Fruit fly (Drosophila melanogaster) whole organism, wandering third instar larva: Measurements from ENCODE around the gene CG45089.

Source experiments
- Abd-B ChIP-seq: fragments of >200 bp; optimal IDR thresholded peaks from 2 replicates; lab custom pipeline; 2017; ENCODE audit warnings: missing biosample characterization, missing genetic modification characterization
- CG32264 ChIP-seq: fragments of 200-800 bp; sonication (Bioruptor generic); optimal IDR thresholded peaks from 2 replicates; lab custom pipeline; 2016; ENCODE audit warnings: missing biosample characterization, missing genetic modification characterization
- CG9705 ChIP-seq: fragments of 200-800 bp; sonication (Bioruptor generic); optimal IDR thresholded peaks from 2 replicates; lab custom pipeline; 2018; ENCODE audit warnings: missing biosample characterization, mild to moderate bottlenecking, missing genetic modification characterization
- CrebA ChIP-seq: fragments of 200-800 bp; sonication (Bioruptor generic); optimal IDR thresholded peaks from 2 replicates; lab custom pipeline; 2016; ENCODE audit warnings: missing biosample characterization, mild to moderate bottlenecking, missing genetic modification characterization, borderline replicate concordance
- Dif ChIP-seq: fragments of 200-275, 200-300 bp; sonication (Bioruptor generic); optimal IDR thresholded peaks from 2 replicates; lab custom pipeline; 2018; ENCODE audit warnings: missing biosample characterization, missing genetic modification characterization; ENCODE audit not compliant: partially characterized antibody
- GATAd ChIP-seq: sonication (Bioruptor generic); optimal IDR thresholded peaks from 2 replicates; lab custom pipeline; 2016; ENCODE audit warnings: missing biosample characterization, missing genetic modification characterization
- HLH106 ChIP-seq: fragments of 200-800 bp; optimal IDR thresholded peaks from 3 replicates; lab custom pipeline; 2019; ENCODE audit warnings: missing biosample characterization, mild to moderate bottlenecking, missing genetic modification characterization, moderate library complexity
- Hnf4 ChIP-seq: fragments of 200-800 bp; sonication (Bioruptor generic); optimal IDR thresholded peaks from 2 replicates; lab custom pipeline; 2016; ENCODE audit warnings: missing biosample characterization, mild to moderate bottlenecking, missing genetic modification characterization
- Hr78 ChIP-seq: fragments of >200 bp; optimal IDR thresholded peaks from 2 replicates; lab custom pipeline; 2017; ENCODE audit warnings: missing biosample characterization, missing genetic modification characterization
- Hr83 ChIP-seq: fragments of 200-300 bp; sonication (Bioruptor generic); optimal IDR thresholded peaks from 2 replicates; lab custom pipeline; 2016; ENCODE audit warnings: missing biosample characterization, mild to moderate bottlenecking, missing genetic modification characterization, moderate library complexity; ENCODE audit not compliant: poor library complexity, severe bottlenecking
- Mio ChIP-seq: sonication (Bioruptor generic); optimal IDR thresholded peaks from 2 replicates; lab custom pipeline; 2016; ENCODE audit warnings: missing biosample characterization, missing genetic modification characterization
- N ChIP-seq: fragments of >200 bp; optimal IDR thresholded peaks from 2 replicates; lab custom pipeline; 2018; ENCODE audit warnings: missing biosample characterization, missing external identifiers, missing genetic modification characterization
- OdsH ChIP-seq: fragments of 200-800 bp; sonication (Bioruptor generic); optimal IDR thresholded peaks from 2 replicates; lab custom pipeline; 2016; ENCODE audit warnings: missing biosample characterization, mild to moderate bottlenecking, missing genetic modification characterization
- Rel ChIP-seq, 2 experiments: fragments of 200-800 bp; sonication (Bioruptor generic) in 1 of 2; optimal IDR thresholded peaks; 2 replicates in 1 of 2; 3 replicates in 1 of 2; lab custom pipeline; 2016 to 2019; ENCODE audit warnings: mild to moderate bottlenecking in 2 of 2, missing biosample characterization in 2 of 2, missing genetic modification characterization in 2 of 2, moderate library complexity in 1 of 2
- Vsx2 ChIP-seq: fragments of 200-300, 225-300 bp; sonication (Bioruptor generic); optimal IDR thresholded peaks from 2 replicates; lab custom pipeline; 2018; ENCODE audit warnings: missing biosample characterization, missing genetic modification characterization; ENCODE audit not compliant: partially characterized antibody
- br ChIP-seq: fragments of 200-800 bp; sonication (Bioruptor generic); optimal IDR thresholded peaks from 2 replicates; lab custom pipeline; 2016; ENCODE audit warnings: missing biosample characterization, missing genetic modification characterization
- brk ChIP-seq: fragments of 200-800 bp; sonication (Bioruptor generic); optimal IDR thresholded peaks from 2 replicates; lab custom pipeline; 2016; ENCODE audit warnings: missing biosample characterization, mild to moderate bottlenecking, missing genetic modification characterization
- dmrt93B ChIP-seq: fragments of 200-800 bp; sonication (Bioruptor generic); optimal IDR thresholded peaks from 2 replicates; lab custom pipeline; 2018; ENCODE audit warnings: missing biosample characterization, mild to moderate bottlenecking, missing genetic modification characterization
- dsf ChIP-seq: sonication (Bioruptor generic); optimal IDR thresholded peaks from 2 replicates; lab custom pipeline; 2016; ENCODE audit warnings: missing biosample characterization, missing genetic modification characterization, borderline replicate concordance
- ey ChIP-seq: fragments of 200-800 bp; sonication (Bioruptor generic); optimal IDR thresholded peaks from 2 replicates; lab custom pipeline; 2016; ENCODE audit warnings: missing biosample characterization, missing genetic modification characterization
- fru ChIP-seq: fragments of 200-800 bp; sonication (Bioruptor generic); optimal IDR thresholded peaks from 3 replicates; lab custom pipeline; 2016; ENCODE audit warnings: missing biosample characterization, mild to moderate bottlenecking, missing genetic modification characterization
- h ChIP-seq: fragments of 200-800 bp; sonication (Bioruptor generic); optimal IDR thresholded peaks from 3 replicates; lab custom pipeline; 2016; ENCODE audit warnings: missing biosample characterization, mild to moderate bottlenecking, missing genetic modification characterization
- jim ChIP-seq: fragments of 175-275, 200-325 bp; sonication (Bioruptor generic); optimal IDR thresholded peaks from 2 replicates; lab custom pipeline; 2016; ENCODE audit warnings: missing biosample characterization, mild to moderate bottlenecking, missing genetic modification characterization
- psq ChIP-seq: fragments of 200-800 bp; sonication (Bioruptor generic); optimal IDR thresholded peaks from 3 replicates; lab custom pipeline; 2017; ENCODE audit warnings: missing biosample characterization, mild to moderate bottlenecking, missing genetic modification characterization, moderate library complexity
- rgr ChIP-seq: fragments of 200-800 bp; sonication (Bioruptor generic); optimal IDR thresholded peaks from 3 replicates; lab custom pipeline; 2016; ENCODE audit warnings: missing biosample characterization, mild to moderate bottlenecking, missing genetic modification characterization
- sage ChIP-seq: fragments of 200-800 bp; sonication (Bioruptor generic); optimal IDR thresholded peaks from 2 replicates; lab custom pipeline; 2016; ENCODE audit warnings: missing biosample characterization, mild to moderate bottlenecking, missing genetic modification characterization
- sv ChIP-seq: fragments of 200-800 bp; sonication (Bioruptor generic); optimal IDR thresholded peaks from 3 replicates; lab custom pipeline; 2016; ENCODE audit warnings: missing biosample characterization, missing genetic modification characterization
- tai ChIP-seq: sonication (Bioruptor generic); optimal IDR thresholded peaks from 2 replicates; lab custom pipeline; 2016; ENCODE audit warnings: missing biosample characterization, missing genetic modification characterization
- woc ChIP-seq: sonication (Bioruptor generic); optimal IDR thresholded peaks from 2 replicates; lab custom pipeline; 2016; ENCODE audit warnings: missing biosample characterization, mild to moderate bottlenecking, missing genetic modification characterization

Gene CG45089

DNA sequence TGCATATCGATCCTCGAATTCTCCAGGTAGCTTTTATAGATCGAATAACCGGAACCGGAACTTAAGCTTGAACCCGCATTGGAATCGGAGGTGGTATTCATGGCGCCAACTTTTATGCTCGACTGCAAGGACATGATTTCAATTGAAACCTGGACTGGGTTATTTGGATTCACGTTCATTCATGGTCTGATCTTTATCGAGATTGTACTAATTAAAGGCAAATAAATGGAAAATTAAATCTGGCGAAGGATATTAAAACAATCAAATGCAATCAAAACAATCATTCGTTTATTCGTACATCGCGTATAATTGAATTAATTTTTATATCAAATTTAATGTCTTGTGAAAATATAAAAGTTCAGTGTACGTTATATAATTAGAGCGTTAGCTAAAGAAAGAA is 9.7 kb downstream of the CG45089 start, which contains the start of gene Ir7f:
Gene Ir7f (minus strand): TSS at position 101 of the 400 bp plus-strand sequence.
- TF ChIP-seq HLH106 (tag; lab: Kevin White, UChicago) (no peak), dsf (no peak), CrebA (GFP tag; lab: Kevin White, UChicago) (no peak)

DNA sequence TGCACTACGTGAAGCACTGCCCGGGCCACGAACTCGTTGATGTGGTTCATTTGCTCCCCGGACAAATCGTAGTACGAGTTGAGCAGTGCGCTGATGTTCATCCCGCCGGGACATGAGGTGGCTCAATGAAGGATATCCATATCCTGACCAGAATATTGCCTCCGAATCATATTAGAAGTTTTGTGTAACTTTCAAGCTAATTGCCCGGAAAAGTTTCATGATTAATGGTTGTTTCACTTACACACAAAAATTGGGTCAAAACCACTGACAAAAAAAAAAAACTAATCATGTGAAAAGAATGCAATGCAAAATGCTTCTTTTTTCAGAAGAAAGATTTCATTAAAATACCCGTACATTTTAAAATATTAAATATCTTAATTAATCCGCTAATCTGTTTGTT is 12.0 kb downstream of the CG45089 start, which contains the start of gene Ir7e:
Gene Ir7e (minus strand): TSS at position 101 of the 400 bp plus-strand sequence.
- TF ChIP-seq CrebA (GFP tag; lab: Kevin White, UChicago) = no peak
- no peak for TF ChIP-seq N (GFP tag; lab: Kevin White, UChicago)
- TF ChIP-seq CG32264 (GFP tag; lab: Kevin White, UChicago) = no peak
- no peak for TF ChIP-seq br (GFP tag; lab: Kevin White, UChicago)
- TF ChIP-seq HLH106 (tag; lab: Kevin White, UChicago) = no peak
- TF ChIP-seq Hr78 (GFP tag; lab: Kevin White, UChicago) = no peak
- TF ChIP-seq h (GFP tag; lab: Kevin White, UChicago) = no peak
- no peak for TF ChIP-seq dmrt93B (GFP tag; lab: Kevin White, UChicago)
- no peak for TF ChIP-seq psq (GFP tag; lab: Kevin White, UChicago)
- TF ChIP-seq, all 38 proteins: peak for 0

DNA sequence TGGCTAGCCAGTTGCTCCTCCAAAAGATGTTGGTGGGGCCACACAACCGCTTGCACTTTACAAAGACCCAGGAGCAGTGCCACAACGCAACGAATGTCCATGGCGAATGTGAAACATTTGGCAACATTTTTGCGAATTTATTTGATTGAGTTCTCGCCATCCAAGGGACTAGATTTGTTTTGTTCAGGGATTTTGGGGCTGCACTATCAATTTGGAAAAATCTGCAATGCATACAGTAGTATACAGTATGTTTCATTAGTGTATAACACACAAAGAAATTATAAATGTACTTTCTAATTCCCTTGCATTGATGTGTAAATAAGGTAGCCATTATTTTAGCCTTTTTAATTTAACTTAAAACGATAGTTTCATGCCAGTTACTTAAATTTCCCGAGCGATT is 14.9 kb downstream of the CG45089 start, which contains the start of gene Ir7d:
Gene Ir7d (minus strand): TSS at position 101 of the 400 bp plus-strand sequence.
- TF ChIP-seq GATAd (GFP tag; lab: Kevin White, UChicago) (no peak), Dif (GFP tag; lab: Kevin White, UChicago) (no peak), Hr83 (no peak), N (GFP tag; lab: Kevin White, UChicago) (no peak)

DNA sequence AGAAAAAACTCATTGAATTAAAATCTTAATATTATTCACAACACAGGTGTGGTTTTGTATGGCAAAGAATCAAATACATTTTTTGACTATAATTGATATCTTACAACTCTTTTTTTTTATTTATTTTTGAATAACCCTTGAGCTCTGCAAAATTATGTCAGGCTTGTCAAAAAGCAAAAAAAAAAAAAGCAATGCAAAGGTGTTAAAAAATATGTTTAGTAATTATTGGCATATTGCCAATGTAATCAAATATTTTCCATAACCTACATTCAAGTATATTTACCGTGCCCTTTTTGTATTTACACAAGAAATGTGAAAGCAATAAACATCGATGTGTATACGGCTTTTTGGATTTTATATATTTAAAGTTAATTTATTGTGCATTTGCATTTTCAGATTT is 19.5 kb downstream of the CG45089 start, which contains the start of gene Ir7c:
Gene Ir7c (plus strand): TSS at position 301 of the 400 bp plus-strand sequence.
- TF ChIP-seq ey (no peak), Hnf4 (GFP tag; lab: Kevin White, UChicago) (no peak)

DNA sequence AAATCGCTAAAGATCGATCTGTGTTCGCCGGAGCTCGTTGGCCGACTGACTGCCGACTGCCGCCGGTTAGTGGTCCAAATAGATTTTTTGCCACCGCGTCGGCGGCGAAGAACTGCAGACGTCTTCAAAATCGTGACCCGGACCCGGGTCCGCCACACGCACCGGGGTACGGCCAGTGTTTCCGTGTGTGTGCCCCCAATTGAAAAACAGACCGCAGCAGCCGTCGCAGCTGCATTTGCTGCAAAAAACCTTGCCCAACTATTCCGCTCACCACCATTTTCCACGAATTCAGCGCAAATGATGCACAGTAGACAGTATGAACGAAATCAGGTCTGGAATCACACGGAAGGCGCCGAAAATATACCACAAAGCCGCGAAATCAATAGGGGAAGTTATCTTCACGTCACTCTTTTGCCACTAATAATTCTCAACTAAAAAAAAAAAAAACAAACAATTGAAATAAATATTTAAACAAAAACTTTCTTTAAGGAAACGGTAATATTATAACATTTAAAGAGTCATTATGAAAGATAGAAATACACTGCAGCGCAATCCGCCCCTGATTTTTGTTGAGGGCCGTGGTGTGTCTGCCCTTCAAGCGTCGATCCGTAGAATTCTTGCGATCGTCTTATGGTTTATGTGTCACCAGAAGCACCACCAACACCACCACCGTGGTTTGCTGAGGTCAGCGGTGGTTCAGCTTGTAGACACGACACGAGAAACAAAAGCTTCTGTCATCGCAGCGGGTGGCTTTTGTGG is 20.2 kb downstream of the CG45089 start, which contains the start of gene dec:
Gene dec (minus strand): TSS at position 51 of the 759 bp plus-strand sequence.
- TF ChIP-seq CrebA (GFP tag; lab: Kevin White, UChicago) = no peak
- TF ChIP-seq tai (GFP tag; lab: Kevin White, UChicago) = no peak
- no peak for TF ChIP-seq Vsx2
- TF ChIP-seq OdsH (GFP tag; lab: Kevin White, UChicago) = no peak
- no peak for TF ChIP-seq CG9705
- TF ChIP-seq N (GFP tag; lab: Kevin White, UChicago) = no peak
- TF ChIP-seq Hr78 (GFP tag; lab: Kevin White, UChicago) = no peak
- TF ChIP-seq woc (GFP tag; lab: Kevin White, UChicago) = no peak
- TF ChIP-seq Abd-B (GFP tag; lab: Kevin White, UChicago) = no peak
- TF ChIP-seq GATAd (GFP tag; lab: Kevin White, UChicago) = no peak
- TF ChIP-seq sv (GFP tag; lab: Kevin White, UChicago) = no peak
- no peak for TF ChIP-seq h (GFP tag; lab: Kevin White, UChicago)
- no peak for TF ChIP-seq brk (GFP tag; lab: Kevin White, UChicago)
- TF ChIP-seq Rel (GFP tag; optimal IDR thresholded peaks at IDR 0.05; lab: Kevin White, UChicago) = no peak
- TF ChIP-seq Rel (tag; optimal IDR thresholded peaks at IDR 0.05; lab: Kevin White, UChicago) = no peak
- TF ChIP-seq jim (GFP tag; lab: Kevin White, UChicago) = no peak

DNA sequence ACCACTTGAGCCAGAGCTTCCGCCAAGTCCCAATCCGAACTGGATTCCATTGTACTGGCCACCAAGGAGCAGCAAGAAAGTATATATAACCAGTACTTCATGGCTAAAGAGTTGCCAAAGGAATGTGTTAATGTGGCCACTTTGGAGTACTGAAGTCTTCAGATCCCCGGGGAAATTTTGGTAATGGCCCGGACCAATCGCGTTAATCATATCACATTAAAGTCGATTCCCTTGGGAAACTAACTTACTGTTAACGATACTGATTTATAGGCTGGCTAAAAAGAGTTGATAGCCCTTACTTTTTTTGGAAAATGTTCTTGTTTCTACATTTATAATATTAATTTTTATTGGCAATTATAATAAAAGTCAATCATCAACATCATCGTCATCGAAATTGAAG is 26.7 kb downstream of the CG45089 start, which contains the start of gene Ir7b:
Gene Ir7b (minus strand): TSS at position 101 of the 400 bp plus-strand sequence.
- no peak for TF ChIP-seq rgr (GFP tag; lab: Kevin White, UChicago)
- TF ChIP-seq Vsx2 = no peak
- TF ChIP-seq br (GFP tag; lab: Kevin White, UChicago) = no peak
- no peak for TF ChIP-seq sage (GFP tag; lab: Kevin White, UChicago)
- no peak for TF ChIP-seq Mio
- TF ChIP-seq Rel (GFP tag; optimal IDR thresholded peaks at IDR 0.05; lab: Kevin White, UChicago) = no peak
- TF ChIP-seq Rel (tag; optimal IDR thresholded peaks at IDR 0.05; lab: Kevin White, UChicago) = no peak
- no peak for TF ChIP-seq fru (GFP tag; lab: Kevin White, UChicago)
- no peak for TF ChIP-seq h (GFP tag; lab: Kevin White, UChicago)
- TF ChIP-seq GATAd (GFP tag; lab: Kevin White, UChicago) = no peak
- TF ChIP-seq dsf = no peak
- no peak for TF ChIP-seq HLH106 (tag; lab: Kevin White, UChicago)
